Worm (Caenorhabditis elegans) whole organism, late embryonic: Measurements from ENCODE around the gene F59A6.3.
A peak's percentile ranks its signal among the peaks of the same experiment; 100 is the strongest.

Source experiments
- C08G9.2 ChIP-seq: sonication (generic microtip); optimal IDR thresholded peaks from 2 replicates; lab custom pipeline; 2016; ENCODE audit warnings: mild to moderate bottlenecking, missing genetic modification characterization, moderate library complexity, missing compliant biosample characterization
- C38D4.7 ChIP-seq: fragments of 200-800 bp; sonication (Bioruptor generic); optimal IDR thresholded peaks from 2 replicates; lab custom pipeline; 2018; ENCODE audit warnings: mild to moderate bottlenecking, missing genetic modification characterization, moderate library complexity, missing compliant biosample characterization
- ama-1 ChIP-seq: fragments of 150-350 bp; optimal IDR thresholded peaks from 2 replicates; lab custom pipeline; 2014
- ceh-14 ChIP-seq: sonication (generic microtip); optimal IDR thresholded peaks from 2 replicates; lab custom pipeline; 2016; ENCODE audit warnings: missing genotype, missing genetic modification characterization, missing compliant biosample characterization
- ceh-18 ChIP-seq: sonication (generic microtip); optimal IDR thresholded peaks from 2 replicates; lab custom pipeline; 2016; ENCODE audit warnings: missing genetic modification characterization, missing compliant biosample characterization
- ceh-19 ChIP-seq: fragments of 200-800 bp; sonication (Bioruptor generic); optimal IDR thresholded peaks from 2 replicates; lab custom pipeline; 2018; ENCODE audit warnings: mild to moderate bottlenecking, missing genetic modification characterization, missing compliant biosample characterization
- ceh-2 ChIP-seq: sonication (generic microtip); optimal IDR thresholded peaks from 2 replicates; lab custom pipeline; 2016; ENCODE audit warnings: missing genotype, missing genetic modification characterization, missing compliant biosample characterization
- ceh-31 ChIP-seq: sonication (generic microtip); optimal IDR thresholded peaks from 2 replicates; lab custom pipeline; 2016; ENCODE audit warnings: missing genetic modification characterization, missing compliant biosample characterization
- ceh-34 ChIP-seq: sonication (generic microtip); optimal IDR thresholded peaks from 2 replicates; lab custom pipeline; 2016; ENCODE audit warnings: mild to moderate bottlenecking, missing genetic modification characterization, missing compliant biosample characterization
- ceh-45 ChIP-seq: fragments of 200-800 bp; sonication (Bioruptor generic); IDR thresholded peaks from 2 replicates; pipeline ENCODE4 v1.3.6; 2022; ENCODE audit warnings: missing genetic modification reagents, missing genetic modification characterization, missing compliant biosample characterization
- ceh-48 ChIP-seq: sonication (generic microtip); optimal IDR thresholded peaks from 2 replicates; lab custom pipeline; 2016; ENCODE audit warnings: missing genetic modification characterization, inconsistent platforms, missing compliant biosample characterization
- che-1 ChIP-seq: sonication (generic microtip); optimal IDR thresholded peaks from 2 replicates; lab custom pipeline; 2016; ENCODE audit warnings: mild to moderate bottlenecking, missing genetic modification characterization, missing compliant biosample characterization
- elt-2 ChIP-seq: sonication (generic microtip); optimal IDR thresholded peaks from 2 replicates; lab custom pipeline; 2016; ENCODE audit warnings: missing genetic modification reagents, missing genetic modification characterization, missing compliant biosample characterization
- ets-4 ChIP-seq: sonication (generic microtip); optimal IDR thresholded peaks from 2 replicates; lab custom pipeline; 2016; ENCODE audit warnings: missing genetic modification characterization, missing compliant biosample characterization
- fkh-10 ChIP-seq: fragments of 150-350 bp; optimal IDR thresholded peaks from 2 replicates; lab custom pipeline; 2014; ENCODE audit warnings: missing biosample characterization, missing genetic modification reagents, missing genetic modification characterization
- fkh-6 ChIP-seq: sonication (generic microtip); optimal IDR thresholded peaks from 2 replicates; lab custom pipeline; 2016; ENCODE audit warnings: missing genetic modification characterization, missing compliant biosample characterization
- gmeb-2 ChIP-seq: sonication (generic microtip); optimal IDR thresholded peaks from 2 replicates; lab custom pipeline; 2016; ENCODE audit warnings: missing genetic modification characterization, inconsistent platforms, missing compliant biosample characterization
- hlh-30 ChIP-seq: sonication (generic microtip); optimal IDR thresholded peaks from 2 replicates; lab custom pipeline; 2017; ENCODE audit warnings: antibody characterized with exemption, missing genetic modification characterization, missing compliant biosample characterization; ENCODE audit not compliant: insufficient read depth
- hlh-8 ChIP-seq: sonication (generic microtip); optimal IDR thresholded peaks from 2 replicates; lab custom pipeline; 2016; ENCODE audit warnings: missing genotype, missing genetic modification characterization, missing compliant biosample characterization
- lin-11 ChIP-seq: fragments of 200-800 bp; sonication (Bioruptor generic); optimal IDR thresholded peaks from 2 replicates; lab custom pipeline; 2018; ENCODE audit warnings: mild to moderate bottlenecking, missing genetic modification characterization, missing compliant biosample characterization
- madf-2 ChIP-seq: sonication (generic microtip); optimal IDR thresholded peaks from 2 replicates; lab custom pipeline; 2017; ENCODE audit warnings: missing genetic modification characterization, missing compliant biosample characterization
- mec-3 ChIP-seq: sonication (generic microtip); optimal IDR thresholded peaks from 2 replicates; lab custom pipeline; 2016; ENCODE audit warnings: borderline replicate concordance, missing genetic modification characterization, missing compliant biosample characterization
- nfya-1 ChIP-seq: sonication (generic microtip); optimal IDR thresholded peaks from 2 replicates; lab custom pipeline; 2017; ENCODE audit warnings: missing genetic modification characterization, mild to moderate bottlenecking, missing compliant biosample characterization, antibody characterized with exemption, moderate library complexity
- nhr-232 ChIP-seq: sonication (generic microtip); optimal IDR thresholded peaks from 2 replicates; lab custom pipeline; 2016; ENCODE audit warnings: missing genetic modification characterization, missing compliant biosample characterization
- npax-4 ChIP-seq: sonication (generic microtip); optimal IDR thresholded peaks from 2 replicates; lab custom pipeline; 2016; ENCODE audit warnings: missing genetic modification characterization, missing compliant biosample characterization
- pat-9 ChIP-seq: fragments of 200-800 bp; sonication (Bioruptor generic); optimal IDR thresholded peaks from 2 replicates; lab custom pipeline; 2018; ENCODE audit warnings: mild to moderate bottlenecking, missing genetic modification characterization, moderate library complexity, missing compliant biosample characterization
- pax-1 ChIP-seq: fragments of 150-350 bp; optimal IDR thresholded peaks from 2 replicates; lab custom pipeline; 2014; ENCODE audit warnings: missing biosample characterization, missing genetic modification characterization
- pha-2 ChIP-seq: sonication (generic microtip); optimal IDR thresholded peaks from 2 replicates; lab custom pipeline; 2017; ENCODE audit warnings: mild to moderate bottlenecking, missing genetic modification characterization, missing compliant biosample characterization
- pha-4 ChIP-seq: fragments of 150-350 bp; optimal IDR thresholded peaks from 2 replicates; lab custom pipeline; 2018; ENCODE audit warnings: missing biosample characterization, missing genetic modification reagents, missing genetic modification characterization
- pqm-1 ChIP-seq: sonication (generic microtip); optimal IDR thresholded peaks from 2 replicates; lab custom pipeline; 2016; ENCODE audit warnings: missing genetic modification characterization, missing compliant biosample characterization
- ref-2 ChIP-seq: sonication (generic microtip); optimal IDR thresholded peaks from 2 replicates; lab custom pipeline; 2016; ENCODE audit warnings: missing genetic modification characterization, missing compliant biosample characterization
- sdc-2 ChIP-seq: sonication (generic microtip); optimal IDR thresholded peaks from 2 replicates; lab custom pipeline; 2016; ENCODE audit warnings: missing genotype, missing genetic modification characterization, missing compliant biosample characterization
- sox-2 ChIP-seq: fragments of 200-800 bp; sonication (Bioruptor generic); IDR thresholded peaks from 2 replicates; pipeline ENCODE4 v1.3.6; 2022; ENCODE audit warnings: missing genetic modification reagents, missing genetic modification characterization, missing compliant biosample characterization
- sox-4 ChIP-seq: sonication (generic microtip); optimal IDR thresholded peaks from 2 replicates; lab custom pipeline; 2017; ENCODE audit warnings: mild to moderate bottlenecking, missing genetic modification characterization, inconsistent platforms, missing compliant biosample characterization
- tbx-2 ChIP-seq: sonication (generic microtip); optimal IDR thresholded peaks from 2 replicates; lab custom pipeline; 2016; ENCODE audit warnings: missing genetic modification characterization, missing compliant biosample characterization
- tbx-7 ChIP-seq: sonication (generic microtip); optimal IDR thresholded peaks from 2 replicates; lab custom pipeline; 2016; ENCODE audit warnings: missing genotype, missing genetic modification characterization, missing compliant biosample characterization
- ttx-3 ChIP-seq: sonication (generic microtip); optimal IDR thresholded peaks from 2 replicates; lab custom pipeline; 2016; ENCODE audit warnings: missing genetic modification reagents, missing genetic modification characterization, missing compliant biosample characterization
- unc-42 ChIP-seq: sonication (generic microtip); optimal IDR thresholded peaks from 2 replicates; lab custom pipeline; 2016; ENCODE audit warnings: missing genotype, missing genetic modification characterization, missing compliant biosample characterization
- zip-5 ChIP-seq: sonication (generic microtip); optimal IDR thresholded peaks from 2 replicates; lab custom pipeline; 2016; ENCODE audit warnings: missing genetic modification characterization, missing compliant biosample characterization

F59A6.3 gene

DNA sequence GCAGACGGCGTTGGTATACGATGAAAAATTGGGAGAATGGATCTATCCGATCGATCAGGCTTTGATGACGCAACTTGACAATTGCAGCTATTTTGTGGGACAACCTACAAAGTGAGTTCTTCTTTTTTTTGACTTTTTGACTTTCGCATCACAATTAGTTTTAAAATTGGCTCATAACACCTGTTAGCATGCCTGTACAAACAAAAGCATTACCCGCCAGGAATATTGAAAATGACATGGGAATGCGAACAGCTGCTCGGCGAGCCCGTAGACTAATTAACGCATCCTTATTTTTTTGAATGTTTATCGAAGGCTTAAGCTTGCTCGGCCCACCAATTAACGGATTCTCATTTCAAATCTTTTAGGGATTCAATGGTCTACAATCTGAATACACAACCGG is 20.9 kb upstream of the F59A6.3 start:
- TF ChIP-seq mec-3 (no peak), pha-4 (no peak), nhr-232 (tag; lab: Kevin White, UChicago) (no peak), ceh-31 (tag; lab: Kevin White, UChicago) (no peak), pha-2 (tag; lab: Kevin White, UChicago) (no peak), sox-4 (tag; lab: Kevin White, UChicago) (no peak), lin-11 (tag; lab: Kevin White, UChicago) (no peak), pqm-1 (tag; lab: Kevin White, UChicago) (no peak), madf-2 (tag; lab: Kevin White, UChicago) (no peak), fkh-10 (no peak)

DNA sequence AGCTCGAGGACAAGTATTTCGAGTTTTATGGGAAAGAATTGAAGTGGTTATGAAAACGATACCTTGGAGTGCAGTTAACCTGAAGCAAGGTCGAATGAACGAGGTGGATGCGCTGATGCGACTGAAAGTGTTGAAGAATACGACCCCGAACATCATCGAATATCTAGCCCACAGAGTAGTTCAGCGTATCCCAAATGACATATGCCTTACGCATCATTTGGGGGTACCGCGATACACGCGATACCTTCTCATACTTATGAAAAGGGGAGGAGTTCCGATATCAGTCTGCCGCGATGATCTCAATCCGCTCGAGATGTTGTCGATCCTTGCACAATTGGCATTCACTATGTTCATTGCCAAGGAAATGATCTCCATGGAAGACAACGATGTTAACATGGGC is 18.3 kb upstream of the F59A6.3 start, which contains the start of gene T27F7.12:
TSS of gene T27F7.12 (plus strand) at position 301 of the 400 bp plus-strand sequence.
- TF ChIP-seq mec-3, result no peak
- no peak for TF ChIP-seq pat-9 (tag; lab: Kevin White, UChicago)
- no peak for TF ChIP-seq ceh-14 (tag; lab: Kevin White, UChicago)
- TF ChIP-seq ceh-18 (tag; lab: Kevin White, UChicago), result no peak
- no peak for TF ChIP-seq ceh-19 (GFP tag; lab: Kevin White, UChicago)
- no peak for TF ChIP-seq npax-4
- TF ChIP-seq ama-1 (lab: Kevin White, UChicago), result no peak
- TF ChIP-seq zip-5 (tag; lab: Kevin White, UChicago), result no peak
- TF ChIP-seq pax-1 (tag; lab: Kevin White, UChicago), result no peak
- TF ChIP-seq ceh-34, result no peak
- TF ChIP-seq gmeb-2, result no peak
- no peak for TF ChIP-seq sdc-2 (tag; lab: Kevin White, UChicago)
- TF ChIP-seq che-1 (tag; lab: Kevin White, UChicago), result no peak
- no peak for TF ChIP-seq tbx-2 (tag; lab: Kevin White, UChicago)

DNA sequence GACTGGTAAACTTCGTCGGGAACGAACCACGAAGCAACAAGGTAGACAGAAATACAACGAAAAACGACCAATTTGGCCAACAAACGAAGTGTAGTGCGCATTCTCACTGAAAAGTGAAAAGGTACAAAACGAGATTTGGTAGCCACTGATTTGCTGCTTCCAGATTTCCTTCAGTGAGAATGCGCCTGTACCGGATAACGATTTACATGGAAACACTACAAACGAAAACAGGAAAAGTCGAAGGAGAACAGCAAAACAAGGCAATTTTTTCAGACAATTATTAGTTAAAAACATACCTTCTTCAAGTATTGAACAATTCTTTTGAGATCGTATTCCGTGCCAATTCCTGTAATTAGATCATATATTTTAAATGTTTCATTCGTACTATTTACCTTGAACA is 15.2 kb upstream of the F59A6.3 start, which contains the start of gene pigb-1:
TSS of gene pigb-1 (minus strand) at position 101 of the 400 bp plus-strand sequence.
- no peak for TF ChIP-seq ceh-45 (GFP tag; lab: Robert Waterston, UW)
- TF ChIP-seq hlh-8, result no peak
- no peak for TF ChIP-seq ttx-3 (tag; lab: Kevin White, UChicago)
- no peak for TF ChIP-seq hlh-30 (tag; lab: Kevin White, UChicago)
- TF ChIP-seq pax-1 (tag; lab: Kevin White, UChicago), result no peak
- TF ChIP-seq ets-4 (tag; lab: Kevin White, UChicago), result no peak
- TF ChIP-seq madf-2 (tag; lab: Kevin White, UChicago), result no peak
- no peak for TF ChIP-seq pqm-1 (tag; lab: Kevin White, UChicago)

DNA sequence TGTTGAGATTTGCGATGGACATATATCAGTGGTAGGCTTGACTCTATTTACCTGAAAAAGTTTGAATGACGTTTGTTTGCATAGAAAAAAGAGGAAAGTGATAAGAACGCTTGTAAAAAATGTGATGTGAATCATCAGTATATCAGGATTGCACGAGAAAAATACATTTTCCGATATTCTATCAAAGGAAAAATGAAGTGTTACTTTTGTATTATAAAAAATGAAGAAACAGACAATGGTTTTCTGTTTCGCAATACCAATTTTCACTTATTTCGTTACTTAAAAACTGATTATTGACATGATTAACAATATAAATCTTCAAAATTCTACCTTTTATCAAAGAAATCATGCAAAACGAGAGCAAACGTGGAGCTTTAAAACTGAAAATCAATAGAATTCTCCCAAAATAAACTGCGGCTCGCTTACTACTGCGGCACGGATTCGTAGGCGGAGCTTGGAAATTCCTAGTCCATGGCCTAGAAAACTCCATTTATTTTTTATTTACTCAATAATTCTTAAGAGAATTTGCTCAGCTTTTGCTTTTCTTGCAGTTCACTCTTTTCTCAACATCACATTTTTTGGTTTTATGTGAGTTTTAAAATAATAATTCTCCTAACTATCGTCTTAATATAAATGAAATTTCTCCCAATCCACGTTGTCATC is 14.5 kb upstream of the F59A6.3 start, which contains the start of the genes eif-1 and vps-24:
TSS of gene eif-1 (minus strand) at position 51 of the 663 bp plus-strand sequence.
TSS of gene vps-24 (plus strand) at position 469 of the 663 bp plus-strand sequence.
- TF ChIP-seq fkh-6 (tag; lab: Kevin White, UChicago) (no peak), C38D4.7 (GFP tag; lab: Kevin White, UChicago) (no peak), C08G9.2 (tag; lab: Kevin White, UChicago) (peak; percentile 47), ceh-14 (tag; lab: Kevin White, UChicago) (peak; percentile 16), gmeb-2 (no peak), ceh-34 (peak; percentile 1), tbx-7 (tag; lab: Kevin White, UChicago) (peak; percentile 2), ref-2 (tag; lab: Kevin White, UChicago) (no peak), sox-2 (no peak), ceh-31 (tag; lab: Kevin White, UChicago) (peak; percentile 70), elt-2 (tag; lab: Kevin White, UChicago) (no peak), unc-42 (tag; lab: Kevin White, UChicago) (peak; percentile 47), ceh-48 (tag; lab: Kevin White, UChicago) (peak; percentile 66), zip-5 (tag; lab: Kevin White, UChicago) (peak; percentile 32), ets-4 (tag; lab: Kevin White, UChicago) (peak; percentile 27), tbx-2 (tag; lab: Kevin White, UChicago) (peak; percentile 62), ceh-2 (tag; lab: Kevin White, UChicago) (peak; percentile 5), nfya-1 (peak; percentile 2), pqm-1 (tag; lab: Kevin White, UChicago) (no peak)
